Fruit fly (Drosophila melanogaster) whole organism, embryonic: ENCODE measurements around the gene crol.

Experiments
- ATbp ChIP-seq: fragments of 200-800 bp; sonication (Bioruptor generic); optimal IDR thresholded peaks from 2 replicates; lab custom pipeline; 2017; ENCODE audit warnings: missing biosample characterization, mild to moderate bottlenecking, missing genetic modification characterization, missing genetic modification reagents
- Atf3 ChIP-seq: fragments of 200-800 bp; sonication (Bioruptor generic); optimal IDR thresholded peaks from 3 replicates; lab custom pipeline; 2016; ENCODE audit warnings: missing biosample characterization, missing genetic modification characterization
- Atf6 ChIP-seq: fragments of 200-800 bp; sonication (Bioruptor generic); IDR thresholded peaks from 2 replicates; pipeline ENCODE4 v1.3.6; 2022; ENCODE audit warnings: missing biosample characterization, missing genetic modification characterization
- CG11456 ChIP-seq: fragments of 200-800 bp; sonication (Bioruptor generic); IDR thresholded peaks from 3 replicates; pipeline ENCODE4 v1.3.6; 2022; ENCODE audit warnings: missing biosample characterization, missing genetic modification characterization
- CG12071 ChIP-seq: fragments of 200-800 bp; sonication (Bioruptor generic); optimal IDR thresholded peaks from 3 replicates; lab custom pipeline; 2018; ENCODE audit warnings: missing biosample characterization, mild to moderate bottlenecking, missing genetic modification characterization
- CG12769 ChIP-seq: fragments of 200-800 bp; sonication (Bioruptor generic); optimal IDR thresholded peaks from 2 replicates; lab custom pipeline; 2019; ENCODE audit warnings: missing biosample characterization, mild to moderate bottlenecking, missing genetic modification characterization, moderate library complexity
- CG13894 ChIP-seq: fragments of 200-800 bp; sonication (Bioruptor generic); optimal IDR thresholded peaks from 3 replicates; lab custom pipeline; 2018; ENCODE audit warnings: missing biosample characterization, mild to moderate bottlenecking, missing genetic modification characterization, moderate library complexity
- CG14014 ChIP-seq: fragments of 200-800 bp; sonication (Bioruptor generic); IDR thresholded peaks from 2 replicates; pipeline ENCODE4 v1.3.6; 2022; ENCODE audit warnings: missing biosample characterization, missing genetic modification characterization
- CG18476 ChIP-seq: fragments of 200-800 bp; sonication (Bioruptor generic); optimal IDR thresholded peaks from 2 replicates; lab custom pipeline; 2016; ENCODE audit warnings: missing biosample characterization, mild to moderate bottlenecking, missing genetic modification characterization
- CG31365 ChIP-seq: fragments of 200-800 bp; sonication (Bioruptor generic); optimal IDR thresholded peaks from 2 replicates; lab custom pipeline; 2018; ENCODE audit warnings: missing biosample characterization, mild to moderate bottlenecking, missing genetic modification characterization
- CG34376 ChIP-seq: fragments of 200-800 bp; sonication (Bioruptor generic); optimal IDR thresholded peaks from 2 replicates; lab custom pipeline; 2018; ENCODE audit warnings: missing biosample characterization, mild to moderate bottlenecking, missing genetic modification characterization
- CG4360 ChIP-seq: fragments of 200-800 bp; sonication (Bioruptor generic); IDR thresholded peaks from 2 replicates; pipeline ENCODE4 v1.3.6; 2022; ENCODE audit warnings: missing biosample characterization, missing genetic modification characterization
- CG4820 ChIP-seq: fragments of 200-800 bp; sonication (Bioruptor generic); optimal IDR thresholded peaks from 3 replicates; lab custom pipeline; 2016; ENCODE audit warnings: missing biosample characterization, missing genetic modification characterization
- CG6254 ChIP-seq: fragments of 200-800 bp; sonication (Bioruptor generic); optimal IDR thresholded peaks from 3 replicates; lab custom pipeline; 2017; ENCODE audit warnings: mild to moderate bottlenecking, missing biosample characterization, missing genetic modification reagents, missing genetic modification characterization
- CG6654 ChIP-seq: fragments of 200-800 bp; sonication (Bioruptor generic); optimal IDR thresholded peaks from 2 replicates; lab custom pipeline; 2017; ENCODE audit warnings: missing biosample characterization, mild to moderate bottlenecking, missing genetic modification characterization
- CG7357 ChIP-seq: fragments of 200-800 bp; sonication (Bioruptor generic); IDR thresholded peaks from 3 replicates; pipeline ENCODE4 v1.3.6; 2022; ENCODE audit warnings: missing biosample characterization, missing genetic modification characterization
- CG7963 ChIP-seq: fragments of 200-800 bp; sonication (Bioruptor generic); IDR thresholded peaks from 3 replicates; pipeline ENCODE4 v1.3.6; 2022; ENCODE audit warnings: missing biosample characterization, missing genetic modification characterization; ENCODE audit not compliant: partially characterized antibody
- CG8290 ChIP-seq, 3 experiments: fragments of 200-800 bp; sonication (Bioruptor generic); optimal IDR thresholded peaks; 2 replicates each; lab custom pipeline; 2016 to 2019; ENCODE audit warnings: missing biosample characterization in 3 of 3, missing genetic modification characterization in 3 of 3, mild to moderate bottlenecking in 2 of 3, moderate library complexity in 1 of 3
- CG9932 ChIP-seq: fragments of 200-800 bp; sonication (Bioruptor generic); IDR thresholded peaks from 2 replicates; pipeline ENCODE4 v1.3.6; 2022; ENCODE audit warnings: missing biosample characterization, missing genetic modification characterization
- Dp ChIP-seq: fragments of 200-800 bp; sonication (Bioruptor generic); optimal IDR thresholded peaks from 2 replicates; lab custom pipeline; 2018; ENCODE audit warnings: missing biosample characterization, mild to moderate bottlenecking, missing genetic modification characterization, moderate library complexity
- Hr39 ChIP-seq: fragments of >200 bp; optimal IDR thresholded peaks from 2 replicates; lab custom pipeline; 2017
- Hr51 ChIP-seq, 2 experiments: fragments of 200-800 bp; sonication (Bioruptor generic); optimal IDR thresholded peaks; 2 replicates in 1 of 2; 3 replicates in 1 of 2; lab custom pipeline; 2016 to 2018; ENCODE audit warnings: missing biosample characterization in 2 of 2, missing genetic modification characterization in 2 of 2, mild to moderate bottlenecking in 1 of 2, moderate library complexity in 1 of 2
- Meics ChIP-seq: fragments of 200-800 bp; sonication (Bioruptor generic); optimal IDR thresholded peaks from 2 replicates; lab custom pipeline; 2017; ENCODE audit warnings: missing biosample characterization, mild to moderate bottlenecking, missing genetic modification characterization
- Scr ChIP-seq: fragments of 200-800 bp; sonication (Bioruptor generic); IDR thresholded peaks from 2 replicates; pipeline ENCODE4 v1.3.6; 2022; ENCODE audit warnings: missing biosample characterization, missing genetic modification characterization; ENCODE audit not compliant: partially characterized antibody
- Sox100B ChIP-seq: fragments of 200-800 bp; sonication (Bioruptor generic); optimal IDR thresholded peaks from 3 replicates; lab custom pipeline; 2018; ENCODE audit warnings: missing biosample characterization, mild to moderate bottlenecking, missing genetic modification characterization
- Spps ChIP-seq: fragments of 200-800 bp; sonication (Bioruptor generic); optimal IDR thresholded peaks from 2 replicates; lab custom pipeline; 2018; ENCODE audit warnings: missing biosample characterization, mild to moderate bottlenecking, missing genetic modification characterization
- Tbp ChIP-seq: fragments of >200 bp; optimal IDR thresholded peaks from 2 replicates; lab custom pipeline; 2018; ENCODE audit warnings: missing biosample characterization, missing genetic modification characterization
- amos ChIP-seq: fragments of 200-800 bp; sonication (Bioruptor generic); IDR thresholded peaks from 2 replicates; pipeline ENCODE4 v1.3.6; 2022; ENCODE audit warnings: missing biosample characterization, missing genetic modification characterization; ENCODE audit not compliant: partially characterized antibody
- bsh ChIP-seq, 2 experiments: fragments of 200-800 bp; sonication (Bioruptor generic); optimal IDR thresholded peaks; 2 replicates each; lab custom pipeline; 2017 to 2018; ENCODE audit warnings: mild to moderate bottlenecking in 2 of 2, missing biosample characterization in 2 of 2, missing genetic modification characterization in 2 of 2, moderate library complexity in 1 of 2
- croc ChIP-seq: fragments of 200-800 bp; sonication (Bioruptor generic); conservative IDR thresholded peaks from 3 replicates; pipeline ENCODE4 v1.3.6; 2022; ENCODE audit warnings: missing biosample characterization, missing genetic modification characterization
- ewg ChIP-seq: fragments of 200-800 bp; sonication (Bioruptor generic); optimal IDR thresholded peaks from 3 replicates; lab custom pipeline; 2017; ENCODE audit warnings: mild to moderate bottlenecking, missing biosample characterization, missing genetic modification reagents, missing genetic modification characterization
- gcm2 ChIP-seq: fragments of 200-800 bp; sonication (Bioruptor generic); optimal IDR thresholded peaks from 2 replicates; lab custom pipeline; 2016; ENCODE audit warnings: missing biosample characterization, missing genetic modification characterization
- gro ChIP-seq: fragments of 200-800 bp; sonication (Bioruptor generic); optimal IDR thresholded peaks from 2 replicates; lab custom pipeline; 2016; ENCODE audit warnings: missing biosample characterization, missing genetic modification characterization
- gt ChIP-seq: fragments of 200-800 bp; sonication (Bioruptor generic); IDR thresholded peaks from 2 replicates; pipeline ENCODE4 v1.3.6; 2022; ENCODE audit warnings: missing biosample characterization, missing genetic modification characterization
- hth ChIP-seq: fragments of >200 bp; optimal IDR thresholded peaks from 2 replicates; lab custom pipeline; 2017; ENCODE audit warnings: inconsistent platforms
- kah ChIP-seq: fragments of 200-800 bp; sonication (Bioruptor generic); optimal IDR thresholded peaks from 2 replicates; lab custom pipeline; 2018; ENCODE audit warnings: missing biosample characterization, mild to moderate bottlenecking, missing genetic modification characterization
- lab ChIP-seq: fragments of 200-800 bp; sonication (Bioruptor generic); optimal IDR thresholded peaks from 3 replicates; lab custom pipeline; 2017; ENCODE audit warnings: missing biosample characterization, missing genetic modification characterization, mild to moderate bottlenecking, moderate library complexity, missing genetic modification reagents
- lmd ChIP-seq: fragments of 200-800 bp; sonication (Bioruptor generic); IDR thresholded peaks from 2 replicates; pipeline ENCODE4 v1.3.6; 2022; ENCODE audit warnings: missing biosample characterization, missing genetic modification characterization
- maf-S ChIP-seq: fragments of 200-800 bp; sonication (Bioruptor generic); optimal IDR thresholded peaks from 2 replicates; lab custom pipeline; 2016; ENCODE audit warnings: missing biosample characterization, missing genetic modification characterization
- nerfin-1 ChIP-seq: fragments of 200-800 bp; sonication (Bioruptor generic); optimal IDR thresholded peaks from 3 replicates; lab custom pipeline; 2019; ENCODE audit warnings: missing biosample characterization, mild to moderate bottlenecking, missing genetic modification characterization, moderate library complexity
- sens ChIP-seq: fragments of 200-800 bp; sonication (Bioruptor generic); peaks from one replicate; lab custom pipeline; 2016; ENCODE audit warnings: missing biosample characterization, missing genetic modification characterization
- stc ChIP-seq: fragments of 200-800 bp; sonication (Bioruptor generic); IDR thresholded peaks from 2 replicates; pipeline ENCODE4 v1.3.6; 2022; ENCODE audit warnings: missing biosample characterization, missing genetic modification characterization
- tin ChIP-seq: fragments of 200-800 bp; sonication (Bioruptor generic); optimal IDR thresholded peaks from 3 replicates; lab custom pipeline; 2016; ENCODE audit warnings: missing biosample characterization, missing genetic modification characterization
- tio ChIP-seq: fragments of 200-800 bp; sonication (Bioruptor generic); optimal IDR thresholded peaks from 2 replicates; lab custom pipeline; 2017; ENCODE audit warnings: missing biosample characterization, missing genetic modification characterization, inconsistent platforms
- tll ChIP-seq, 2 experiments: fragments of 200-800 bp in 1 of 2; fragments of >200 bp in 1 of 2; sonication (Bioruptor generic) in 1 of 2; optimal IDR thresholded peaks; 2 replicates each; lab custom pipeline; 2017 to 2019; ENCODE audit warnings: missing biosample characterization in 2 of 2, missing genetic modification characterization in 2 of 2, mild to moderate bottlenecking in 1 of 2, moderate library complexity in 1 of 2
- twi ChIP-seq: fragments of 200-800 bp; optimal IDR thresholded peaks from 2 replicates; lab custom pipeline; 2019; ENCODE audit warnings: missing biosample characterization, mild to moderate bottlenecking, missing genetic modification characterization, moderate library complexity
- tx ChIP-seq: fragments of 200-800 bp; sonication (Bioruptor generic); optimal IDR thresholded peaks from 2 replicates; lab custom pipeline; 2016; ENCODE audit warnings: missing biosample characterization, missing genetic modification characterization
- unpg ChIP-seq: fragments of 200-800 bp; sonication (Bioruptor generic); optimal IDR thresholded peaks from 3 replicates; lab custom pipeline; 2018; ENCODE audit warnings: missing biosample characterization, mild to moderate bottlenecking, missing genetic modification characterization, moderate library complexity
- vvl ChIP-seq: fragments of 200-800 bp; sonication (Bioruptor generic); IDR thresholded peaks from 2 replicates; pipeline ENCODE4 v1.3.6; 2022; ENCODE audit warnings: missing biosample characterization, missing genetic modification characterization
- wek ChIP-seq: fragments of 200-800 bp; sonication (Bioruptor generic); optimal IDR thresholded peaks from 3 replicates; lab custom pipeline; 2018; ENCODE audit warnings: missing biosample characterization, mild to moderate bottlenecking, missing genetic modification characterization, moderate library complexity

Gene crol

dm6 chr2L:11845159-11845788, 36.0 kb upstream of the crol start (continued):
- TF ChIP-seq Dp (GFP tag; lab: Kevin White, UChicago), result no peak
- no peak for TF ChIP-seq CG9932 (GFP tag; lab: Robert Waterston, UW)
- no peak for TF ChIP-seq tio
- TF ChIP-seq wek (GFP tag; lab: Kevin White, UChicago), result peak; percentile 37
- no peak for TF ChIP-seq CG11456 (GFP tag; lab: Robert Waterston, UW)
- no peak for TF ChIP-seq Scr (GFP tag; lab: Robert Waterston, UW)
- TF ChIP-seq tx (GFP tag; lab: Kevin White, UChicago), result no peak
- TF ChIP-seq gcm2 (GFP tag; lab: Kevin White, UChicago), result no peak
- TF ChIP-seq ewg, result no peak
- TF ChIP-seq CG4360 (GFP tag; lab: Robert Waterston, UW), result no peak
- no peak for TF ChIP-seq nerfin-1 (tag; lab: Kevin White, UChicago)
- no peak for TF ChIP-seq CG4820 (GFP tag; lab: Kevin White, UChicago)
- peak; percentile 46 for TF ChIP-seq ATbp (GFP tag; lab: Kevin White, UChicago)
- TF ChIP-seq gro (GFP tag; lab: Kevin White, UChicago), result no peak
- TF ChIP-seq CG34376 (GFP tag; lab: Kevin White, UChicago), result peak; percentile 41
- peak; percentile 43 for TF ChIP-seq CG12769 (tag; lab: Kevin White, UChicago)
- TF ChIP-seq gt (GFP tag; lab: Robert Waterston, UW), result no peak
- no peak for TF ChIP-seq Tbp (GFP tag; lab: Kevin White, UChicago)
- TF ChIP-seq Spps (tag; lab: Kevin White, UChicago), result no peak
- no peak for TF ChIP-seq twi (tag; lab: Kevin White, UChicago)
- TF ChIP-seq kah (GFP tag; lab: Kevin White, UChicago), result no peak
- TF ChIP-seq lmd (GFP tag; lab: Robert Waterston, UW), result no peak
- no peak for TF ChIP-seq tin (GFP tag; lab: Kevin White, UChicago)
- TF ChIP-seq CG6654, result no peak
- no peak for TF ChIP-seq CG8290 (GFP tag; optimal IDR thresholded peaks at IDR 0.05; lab: Kevin White, UChicago)
- TF ChIP-seq CG8290 (tag; optimal IDR thresholded peaks at IDR 0.05; lab: Kevin White, UChicago), result peak in 1 of 2 experiments; percentile 60
- peak; percentile 25 for TF ChIP-seq CG13894 (tag; lab: Kevin White, UChicago)
- TF ChIP-seq maf-S (GFP tag; lab: Kevin White, UChicago), result no peak
- no peak for TF ChIP-seq tll (GFP tag; optimal IDR thresholded peaks at IDR 0.05; lab: Kevin White, UChicago)
- no peak for TF ChIP-seq Hr51 (GFP tag; optimal IDR thresholded peaks at IDR 0.05; lab: Kevin White, UChicago)
- no peak for TF ChIP-seq CG7357 (GFP tag; lab: Robert Waterston, UW)
- no peak for TF ChIP-seq bsh (GFP tag; optimal IDR thresholded peaks at IDR 0.05; lab: Kevin White, UChicago)
- TF ChIP-seq amos (GFP tag; lab: Robert Waterston, UW), result no peak
- TF ChIP-seq Hr39, result no peak
- TF ChIP-seq vvl (GFP tag; lab: Robert Waterston, UW), result no peak
- peak; percentile 27 for TF ChIP-seq CG12071
- 0 out of 2 replicates have a peak, but pooled peaks have one; percentile 34 for TF ChIP-seq Atf6 (GFP tag; lab: Robert Waterston, UW)
- no peak for TF ChIP-seq croc (GFP tag; lab: Robert Waterston, UW)
- TF ChIP-seq stc (GFP tag; lab: Robert Waterston, UW), result no peak
- peak; percentile 87 for TF ChIP-seq Meics (GFP tag; lab: Kevin White, UChicago)
- TF ChIP-seq CG14014, result peak; percentile 29; the same call in 1 of the 2 replicates
- TF ChIP-seq CG6254 (GFP tag; lab: Kevin White, UChicago), result no peak
- TF ChIP-seq Sox100B, result peak; percentile 14
- TF ChIP-seq CG7963, result no peak
- TF ChIP-seq Atf3 (GFP tag; lab: Kevin White, UChicago), result no peak
- TF ChIP-seq lab (GFP tag; lab: Kevin White, UChicago), result peak; percentile 48
- peak; percentile 49 for TF ChIP-seq sens (GFP tag; lab: Kevin White, UChicago)
- TF ChIP-seq hth (lab: Kevin White, UChicago), result no peak
- no peak for TF ChIP-seq CG31365 (tag; lab: Kevin White, UChicago)
- TF ChIP-seq CG18476 (GFP tag; lab: Kevin White, UChicago), result no peak
- TF ChIP-seq unpg (GFP tag; lab: Kevin White, UChicago), result no peak
